Worm (Caenorhabditis elegans): ENCODE results near the gene npp-25.
A peak's percentile ranks its signal among the peaks of the same experiment; 100 is the strongest.

Gene npp-25

ce11 chrIII:12967437-12968043 is 41.7 kb upstream of the npp-25 start:
- TF ChIP-seq nhr-12 (tag; optimal IDR thresholded peaks at IDR 0.05) (no peak), ztf-1 (GFP tag; conservative IDR thresholded peaks at IDR 0.05) (no peak), crh-2 (tag; optimal IDR thresholded peaks at IDR 0.05) (peak; percentile 40), nhr-21 (tag; optimal IDR thresholded peaks at IDR 0.05) (peak; percentile 3), ceh-16 (tag; optimal IDR thresholded peaks at IDR 0.05) (no peak), gmeb-1 (tag; optimal IDR thresholded peaks at IDR 0.05) (peak; percentile 25), blmp-1 (tag; optimal IDR thresholded peaks at IDR 0.05; ENCODE audit: insufficient read depth) (no peak), sem-4 (tag; optimal IDR thresholded peaks at IDR 0.05) (no peak), lsy-2 (tag; optimal IDR thresholded peaks at IDR 0.05) (peak in 1 of 2 experiments; percentile 12), elt-1 (tag; optimal IDR thresholded peaks at IDR 0.05) (no peak), ama-1 (optimal IDR thresholded peaks at IDR 0.05) (no peak), nhr-23 (tag; optimal IDR thresholded peaks at IDR 0.05) (no peak), mbf-1 (tag; optimal IDR thresholded peaks at IDR 0.05) (no peak), F13H6.1 (tag; optimal IDR thresholded peaks at IDR 0.05) (no peak), C34F6.9 (tag; optimal IDR thresholded peaks at IDR 0.05) (peak; percentile 3), fos-1 (tag; optimal IDR thresholded peaks at IDR 0.05) (peak; percentile 83), lin-13 (GFP tag; optimal IDR thresholded peaks at IDR 0.05) (no peak), nhr-10 (tag; optimal IDR thresholded peaks at IDR 0.05) (no peak), lin-39 (tag; optimal IDR thresholded peaks at IDR 0.05) (no peak), mab-5 (tag; optimal IDR thresholded peaks at IDR 0.05) (no peak)

ce11 chrIII:12966895-12967294 is 41.1 kb upstream of the npp-25 start, which contains the start of gene ttm-1:
TSS of gene ttm-1 (minus strand) at chrIII:12966995.
- TF ChIP-seq aly-2 (tag; optimal IDR thresholded peaks at IDR 0.05) (no peak), ama-1 (optimal IDR thresholded peaks at IDR 0.05) (no peak), fos-1 (tag; optimal IDR thresholded peaks at IDR 0.05) (no peak), Y55F3AM.14 (GFP tag; optimal IDR thresholded peaks at IDR 0.05) (no peak), elt-1 (tag; optimal IDR thresholded peaks at IDR 0.05) (no peak), zag-1 (tag; optimal IDR thresholded peaks at IDR 0.05) (no peak), nhr-23 (tag; optimal IDR thresholded peaks at IDR 0.05) (no peak), ceh-82 (tag; optimal IDR thresholded peaks at IDR 0.05) (no peak), nhr-10 (tag; optimal IDR thresholded peaks at IDR 0.05) (no peak), sma-9 (GFP tag; optimal IDR thresholded peaks at IDR 0.05) (no peak), sma-9 (tag; optimal IDR thresholded peaks at IDR 0.05) (no peak), skn-1 (tag; optimal IDR thresholded peaks at IDR 0.05) (no peak), ceh-16 (tag; optimal IDR thresholded peaks at IDR 0.05) (no peak), nhr-237 (tag; optimal IDR thresholded peaks at IDR 0.05) (no peak), peb-1 (tag; optimal IDR thresholded peaks at IDR 0.05) (no peak), crh-2 (tag; optimal IDR thresholded peaks at IDR 0.05) (no peak), snpc-4 (tag; optimal IDR thresholded peaks at IDR 0.05) (no peak)

- TF ChIP-seq ztf-1 (GFP tag; conservative IDR thresholded peaks at IDR 0.05) (no peak), fos-1 (tag; optimal IDR thresholded peaks at IDR 0.05) (peak; percentile 69)
Observed at ce11 chrIII:12960705-12961104, 34.9 kb upstream of the npp-25 start.

- TF ChIP-seq ceh-16 (tag; optimal IDR thresholded peaks at IDR 0.05), result no peak
- TF ChIP-seq lin-13 (GFP tag; optimal IDR thresholded peaks at IDR 0.05), result no peak
- TF ChIP-seq crh-2 (tag; optimal IDR thresholded peaks at IDR 0.05), result peak; percentile 35
- TF ChIP-seq nhr-12 (tag; optimal IDR thresholded peaks at IDR 0.05), result no peak
- no peak for TF ChIP-seq dmd-4 (tag; optimal IDR thresholded peaks at IDR 0.05)
- TF ChIP-seq lin-11 (tag; optimal IDR thresholded peaks at IDR 0.05), result no peak
- TF ChIP-seq snpc-4 (tag; optimal IDR thresholded peaks at IDR 0.05), result no peak
- no peak for TF ChIP-seq ztf-1 (GFP tag; conservative IDR thresholded peaks at IDR 0.05)
- TF ChIP-seq aly-2 (tag; optimal IDR thresholded peaks at IDR 0.05), result no peak
- peak; percentile 85 for TF ChIP-seq fos-1 (tag; optimal IDR thresholded peaks at IDR 0.05)
- TF ChIP-seq gmeb-1 (tag; optimal IDR thresholded peaks at IDR 0.05), result peak; percentile 33
- TF ChIP-seq lin-39 (tag; optimal IDR thresholded peaks at IDR 0.05), result no peak
- TF ChIP-seq unc-55 (GFP tag; optimal IDR thresholded peaks at IDR 0.05), result no peak
- TF ChIP-seq blmp-1 (tag; optimal IDR thresholded peaks at IDR 0.05; ENCODE audit: insufficient read depth), result peak; percentile 11
- TF ChIP-seq ztf-11 (tag; optimal IDR thresholded peaks at IDR 0.05), result no peak
- no peak for TF ChIP-seq nhr-237 (tag; optimal IDR thresholded peaks at IDR 0.05)
- no peak for TF ChIP-seq nhr-129 (tag; optimal IDR thresholded peaks at IDR 0.05)
- TF ChIP-seq sma-9 (GFP tag; optimal IDR thresholded peaks at IDR 0.05), result peak; percentile 28
- no peak for TF ChIP-seq sma-9 (tag; optimal IDR thresholded peaks at IDR 0.05)
- TF ChIP-seq mab-5 (tag; optimal IDR thresholded peaks at IDR 0.05), result no peak
- no peak for TF ChIP-seq zag-1 (tag; optimal IDR thresholded peaks at IDR 0.05)
Observed at ce11 chrIII:12959286-12959685, 33.5 kb upstream of the npp-25 start.

All from whole organism, L2 larva.